Fruit fly (Drosophila melanogaster) whole organism, embryonic: Measurements from ENCODE around the gene GXIVsPLA2.

ENCODE experiments used
- BEAF-32 ChIP-seq: fragments of 200-800 bp; sonication (Bioruptor generic); optimal IDR thresholded peaks from 3 replicates; lab custom pipeline; 2017; ENCODE audit warnings: missing biosample characterization, missing genetic modification characterization, mild to moderate bottlenecking, moderate library complexity, missing genetic modification reagents
- CG15269 ChIP-seq: fragments of 200-800 bp; sonication (Bioruptor generic); optimal IDR thresholded peaks from 2 replicates; lab custom pipeline; 2018; ENCODE audit warnings: missing biosample characterization, mild to moderate bottlenecking, missing genetic modification characterization, moderate library complexity
- CG7556 ChIP-seq: fragments of 200-800 bp; sonication (Bioruptor generic); optimal IDR thresholded peaks from 2 replicates; lab custom pipeline; 2017; ENCODE audit warnings: missing biosample characterization, mild to moderate bottlenecking, missing genetic modification characterization
- CG8478 ChIP-seq: fragments of >200 bp; optimal IDR thresholded peaks from 2 replicates; lab custom pipeline; 2018
- CG9876 ChIP-seq: fragments of 200-800 bp; sonication (Bioruptor generic); optimal IDR thresholded peaks from 2 replicates; lab custom pipeline; 2016; ENCODE audit warnings: missing biosample characterization, missing genetic modification characterization
- Rfx ChIP-seq: fragments of 200-800 bp; sonication (Bioruptor generic); IDR thresholded peaks from 2 replicates; pipeline ENCODE4 v1.3.6; 2022; ENCODE audit warnings: missing biosample characterization, missing genetic modification characterization
- br ChIP-seq: fragments of >200 bp; optimal IDR thresholded peaks from 2 replicates; lab custom pipeline; 2017
- ems ChIP-seq: fragments of 200-800 bp; sonication (Bioruptor generic); optimal IDR thresholded peaks from 3 replicates; lab custom pipeline; 2016; ENCODE audit warnings: missing biosample characterization, missing genetic modification characterization
- kah ChIP-seq: fragments of 200-800 bp; sonication (Bioruptor generic); optimal IDR thresholded peaks from 2 replicates; lab custom pipeline; 2018; ENCODE audit warnings: missing biosample characterization, mild to moderate bottlenecking, missing genetic modification characterization
- kay ChIP-seq: fragments of 200-800 bp; sonication (Bioruptor generic); optimal IDR thresholded peaks from 2 replicates; lab custom pipeline; 2016; ENCODE audit warnings: missing biosample characterization, missing genetic modification characterization

- TF ChIP-seq BEAF-32 (GFP tag; lab: Kevin White, UChicago) (no peak), kay (GFP tag; lab: Kevin White, UChicago) (no peak), CG8478 (no peak), CG15269 (tag; lab: Kevin White, UChicago) (peak; percentile 66), CG9876 (GFP tag; lab: Kevin White, UChicago) (no peak), kah (GFP tag; lab: Kevin White, UChicago) (no peak), br (lab: Kevin White, UChicago) (no peak), Rfx (GFP tag; lab: Robert Waterston, UW) (0 out of 2 replicates have a peak, but pooled peaks have one; percentile 25), CG7556 (GFP tag; lab: Kevin White, UChicago) (peak; percentile 80), ems (GFP tag; lab: Kevin White, UChicago) (peak; percentile 13)
Observed at dm6 chr3L:15921043-15921621, 33.8 kb upstream of the GXIVsPLA2 start.
